Fruit fly (Drosophila melanogaster): Measurements from ENCODE around the gene CG14071.

CG14071 gene

DNA sequence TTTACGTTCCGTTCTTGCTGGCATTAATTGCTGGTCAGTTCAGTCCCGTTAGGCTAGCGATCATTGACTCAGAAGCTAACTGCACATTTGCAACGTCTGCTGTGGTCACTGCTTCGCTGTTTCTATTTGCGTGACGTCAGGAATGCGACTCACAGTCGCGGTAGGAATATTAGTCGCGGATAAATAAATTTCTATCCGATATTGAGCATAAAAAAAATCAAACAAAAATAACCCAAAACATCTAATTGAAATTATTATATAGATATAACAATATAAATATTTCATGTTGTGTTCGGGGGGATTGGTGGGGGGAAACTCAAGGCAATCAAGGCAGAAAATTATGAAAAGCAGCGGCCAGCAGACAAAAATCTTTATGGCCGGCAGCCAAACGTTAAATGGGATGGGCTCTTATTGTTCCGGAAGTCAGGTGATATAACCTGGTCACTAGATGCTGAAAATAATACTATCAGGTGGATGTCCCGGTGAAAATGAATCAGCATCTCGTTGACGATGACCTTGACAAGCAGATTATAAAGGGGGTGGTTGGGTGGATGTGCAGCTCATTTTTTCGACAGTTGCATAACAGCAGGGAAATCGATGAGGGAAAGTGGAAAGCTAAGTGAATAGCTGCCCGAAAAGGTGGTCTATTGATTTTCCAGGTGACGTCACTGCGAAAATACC, 39.1 kb downstream of the CG14071 start, which contains the start of gene SmydA-3:
Gene SmydA-3 (plus strand): TSS at position 631 of the 681 bp plus-strand sequence.
- no peak for TF ChIP-seq Dll (optimal IDR thresholded peaks at IDR 0.05)
- TF ChIP-seq EcR (GFP tag; optimal IDR thresholded peaks at IDR 0.05) = no peak
- TF ChIP-seq CG8478 (optimal IDR thresholded peaks at IDR 0.05) = no peak
- no peak for TF ChIP-seq usp (GFP tag; optimal IDR thresholded peaks at IDR 0.05)
- no peak for TF ChIP-seq pan (optimal IDR thresholded peaks at IDR 0.05)
- no peak for TF ChIP-seq psq (optimal IDR thresholded peaks at IDR 0.05)

DNA sequence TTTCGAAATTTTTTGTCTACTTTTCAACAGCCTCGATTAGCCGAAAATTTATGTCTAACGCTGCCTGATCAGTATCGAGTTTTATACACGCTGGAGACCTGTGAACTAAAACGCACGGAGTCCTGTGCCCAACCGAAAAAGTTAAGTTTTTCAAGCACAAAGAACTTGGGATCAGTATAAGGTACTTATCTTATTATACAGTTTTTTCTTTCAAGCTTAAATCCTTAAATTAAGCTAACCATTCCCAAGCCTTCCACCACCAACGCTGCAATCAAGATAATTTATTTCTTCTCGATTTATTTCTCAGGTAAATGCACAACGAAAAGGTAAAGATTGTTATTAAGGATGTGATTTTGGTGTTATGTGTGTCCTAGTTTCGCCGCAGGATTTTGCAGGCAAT, 41.8 kb downstream of the CG14071 start, which contains the start of gene Porin2:
Gene Porin2 (minus strand): TSS at position 101 of the 400 bp plus-strand sequence.
- no peak for TF ChIP-seq pan (optimal IDR thresholded peaks at IDR 0.05)
- no peak for TF ChIP-seq Dll (optimal IDR thresholded peaks at IDR 0.05)
- TF ChIP-seq EcR (GFP tag; optimal IDR thresholded peaks at IDR 0.05) = no peak

DNA sequence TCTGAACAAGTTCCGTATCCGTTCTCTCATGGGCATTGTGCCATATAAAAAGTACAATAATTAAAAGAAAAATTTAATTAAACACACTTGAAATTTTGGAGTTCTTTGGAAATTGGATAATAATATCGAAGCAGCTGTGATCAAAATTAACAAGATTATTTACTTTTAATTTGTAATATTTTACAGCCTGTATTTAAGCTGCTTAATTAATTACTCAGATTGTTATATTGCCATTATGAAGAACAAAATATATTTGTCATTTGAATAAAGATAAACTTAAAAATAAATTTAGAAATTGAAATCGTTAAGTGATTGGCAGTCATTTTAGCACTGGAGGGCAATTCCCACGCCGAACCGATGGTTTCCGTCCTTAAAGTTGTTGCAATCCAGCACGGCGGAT, 43.2 kb downstream of the CG14071 start, which contains the start of the genes CG17139 and CG17140:
Gene CG17139 (minus strand): TSS at position 101 of the 400 bp plus-strand sequence.
Gene CG17140 (minus strand): TSS at position 101 of the 400 bp plus-strand sequence.
- TF ChIP-seq usp (GFP tag; optimal IDR thresholded peaks at IDR 0.05) (no peak), psq (optimal IDR thresholded peaks at IDR 0.05) (no peak)

DNA sequence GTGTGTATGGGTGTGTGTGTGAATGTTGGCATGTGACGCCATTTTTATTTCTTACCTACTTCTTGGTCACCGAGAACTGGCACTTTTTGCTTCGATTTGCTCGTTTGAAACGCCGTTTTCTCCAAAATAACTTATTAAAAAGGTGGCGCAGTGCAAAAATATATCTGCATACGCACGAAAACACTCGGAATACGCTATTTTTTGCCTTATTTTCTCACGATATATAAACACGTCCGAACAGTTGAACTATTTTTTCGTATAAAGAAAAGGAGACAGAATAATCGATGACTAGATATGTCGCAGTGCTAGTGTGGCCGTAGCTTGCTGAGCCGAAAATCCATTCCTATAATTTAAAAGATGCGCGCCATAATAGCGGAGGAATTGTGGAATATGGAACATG, 46.4 kb downstream of the CG14071 start, which contains the start of gene CG6700:
Gene CG6700 (minus strand): TSS at position 272 of the 400 bp plus-strand sequence.
- TF ChIP-seq EcR (GFP tag; optimal IDR thresholded peaks at IDR 0.05) = no peak
- no peak for TF ChIP-seq usp (GFP tag; optimal IDR thresholded peaks at IDR 0.05)
- TF ChIP-seq pan (optimal IDR thresholded peaks at IDR 0.05) = no peak

DNA sequence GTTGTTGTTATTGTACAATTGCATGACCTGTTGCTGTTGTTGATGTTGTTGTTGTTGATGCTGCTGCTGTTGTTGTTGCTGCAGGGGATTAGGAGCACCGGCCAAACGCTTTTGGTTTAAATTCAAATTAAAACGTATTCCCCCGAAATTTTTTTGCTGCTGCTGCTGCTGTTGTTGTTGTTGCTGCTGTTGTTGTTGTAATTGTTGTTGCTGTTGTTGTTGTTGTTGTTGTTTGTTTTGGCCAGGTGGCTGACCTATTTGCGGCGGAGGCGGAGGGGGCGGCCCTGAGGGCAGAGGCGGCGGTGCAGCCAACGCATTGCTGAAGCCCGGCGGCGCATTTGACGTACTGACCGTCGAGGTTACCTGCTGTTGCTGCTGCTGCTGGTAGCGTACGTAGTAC, 47.1 kb downstream of the CG14071 start:
- no peak for TF ChIP-seq usp (GFP tag; optimal IDR thresholded peaks at IDR 0.05)
